Fruit fly (Drosophila melanogaster) S2 (cell line): ENCODE data around the gene wgn.

Experiments used
- CG8478 ChIP-seq: fragments of >200 bp; optimal IDR thresholded peaks from 2 replicates; lab custom pipeline; 2018
- CTCF ChIP-seq, 2 experiments: fragments of >200 bp; optimal IDR thresholded peaks; 2 replicates each; lab custom pipeline; 2018

DNA sequence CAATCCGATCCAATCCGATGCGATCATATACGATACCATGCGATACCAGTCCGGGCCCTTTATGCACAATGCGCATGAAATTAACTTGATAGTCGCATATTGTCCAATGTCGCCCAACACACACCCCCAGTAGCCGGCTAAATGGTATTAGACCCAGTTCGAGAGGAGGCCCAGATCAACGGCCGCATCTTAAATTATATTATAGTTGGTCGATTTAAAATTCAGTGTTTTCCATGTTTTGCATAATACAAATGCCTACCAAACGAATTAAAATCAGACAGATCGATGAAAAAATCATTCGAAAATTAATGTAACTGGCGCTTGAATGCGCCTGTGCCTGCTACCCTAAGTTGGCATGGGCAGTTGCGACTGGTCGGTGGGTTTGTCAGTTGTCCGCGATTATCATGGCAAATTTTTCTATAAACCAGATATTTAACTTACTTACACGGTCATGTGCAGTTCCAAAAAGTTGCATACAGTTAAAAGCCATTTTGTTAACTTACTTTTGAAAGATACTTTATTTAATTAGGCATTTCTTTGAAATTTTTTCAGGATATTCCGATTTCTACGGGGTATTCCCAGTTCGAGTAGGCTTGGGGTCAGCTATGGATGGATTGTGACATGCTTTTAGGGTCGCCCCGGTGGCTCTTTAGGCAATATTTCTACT lies 35.2 kb upstream of the wgn start:
- no peak for TF ChIP-seq CTCF (optimal IDR thresholded peaks at IDR 0.05; lab: Kevin White, UChicago)
- TF ChIP-seq CG8478 (lab: Kevin White, UChicago), result no peak
